Worm (Caenorhabditis elegans) whole organism, L3 larva: ENCODE data around the gene glb-6.

Experiments
- R02D3.7 ChIP-seq: fragments of 150-350 bp; optimal IDR thresholded peaks from 2 replicates; lab custom pipeline; 2014; ENCODE audit warnings: missing biosample characterization, missing genetic modification characterization
- ZK546.5 ChIP-seq: sonication (generic microtip); optimal IDR thresholded peaks from 2 replicates; lab custom pipeline; 2017; ENCODE audit warnings: missing biosample characterization, missing genetic modification characterization
- aly-2 ChIP-seq: fragments of 150-350 bp; optimal IDR thresholded peaks from 2 replicates; lab custom pipeline; 2014; ENCODE audit warnings: missing biosample characterization, missing genetic modification characterization
- ama-1 ChIP-seq: fragments of 150-350 bp; optimal IDR thresholded peaks from 2 replicates; lab custom pipeline; 2018
- ceh-16 ChIP-seq: sonication (generic microtip); optimal IDR thresholded peaks from 2 replicates; lab custom pipeline; 2017; ENCODE audit warnings: missing biosample characterization, missing genetic modification characterization
- ceh-28 ChIP-seq: fragments of 150-350 bp; optimal IDR thresholded peaks from 2 replicates; lab custom pipeline; 2014; ENCODE audit warnings: missing biosample characterization, missing genetic modification reagents, missing genetic modification characterization
- ceh-82 ChIP-seq: fragments of 150-350 bp; optimal IDR thresholded peaks from 2 replicates; lab custom pipeline; 2014; ENCODE audit warnings: missing biosample characterization, missing genetic modification characterization
- daf-12 ChIP-seq: fragments of 150-350 bp; optimal IDR thresholded peaks from 2 replicates; lab custom pipeline; 2014; ENCODE audit warnings: missing biosample characterization, missing genetic modification reagents, missing genetic modification characterization
- egl-27 ChIP-seq: sonication (generic microtip); optimal IDR thresholded peaks from 4 replicates; lab custom pipeline; 2017; ENCODE audit warnings: missing biosample characterization, missing genetic modification reagents, missing genetic modification characterization
- egl-5 ChIP-seq: fragments of 150-350 bp; optimal IDR thresholded peaks from 2 replicates; lab custom pipeline; 2017; ENCODE audit warnings: missing biosample characterization, missing genetic modification reagents, missing genetic modification characterization, inconsistent platforms
- elt-1 ChIP-seq: fragments of 150-350 bp; optimal IDR thresholded peaks from 2 replicates; lab custom pipeline; 2014; ENCODE audit warnings: missing biosample characterization, missing genetic modification characterization
- elt-2 ChIP-seq: sonication (generic microtip); optimal IDR thresholded peaks from 2 replicates; lab custom pipeline; 2016; ENCODE audit warnings: missing genetic modification reagents, mild to moderate bottlenecking, missing genetic modification characterization, missing compliant biosample characterization
- elt-3 ChIP-seq, 3 experiments: fragments of 150-350 bp in 1 of 3; sonication (generic microtip) in 2 of 3; optimal IDR thresholded peaks; 2 replicates in 2 of 3; 4 replicates in 1 of 3; lab custom pipeline; 2014 to 2017; ENCODE audit warnings: missing biosample characterization in 3 of 3, missing genetic modification characterization in 3 of 3
- eor-1 ChIP-seq, 2 experiments: fragments of 150-350 bp; optimal IDR thresholded peaks; 2 replicates each; lab custom pipeline; 2014 to 2018; ENCODE audit warnings: missing biosample characterization in 2 of 2, missing genetic modification characterization in 2 of 2
- fkh-10 ChIP-seq: sonication (generic microtip); optimal IDR thresholded peaks from 2 replicates; lab custom pipeline; 2017; ENCODE audit warnings: missing biosample characterization, missing genetic modification reagents, missing genetic modification characterization
- fkh-2 ChIP-seq: fragments of 150-350 bp; optimal IDR thresholded peaks from 2 replicates; lab custom pipeline; 2014; ENCODE audit warnings: missing biosample characterization, missing genetic modification reagents, missing genetic modification characterization
- fos-1 ChIP-seq: fragments of 150-350 bp; optimal IDR thresholded peaks from 2 replicates; lab custom pipeline; 2014; ENCODE audit warnings: missing biosample characterization, missing genetic modification characterization
- hmg-11 ChIP-seq: sonication (generic microtip); optimal IDR thresholded peaks from 2 replicates; lab custom pipeline; 2016; ENCODE audit warnings: missing genetic modification characterization, missing compliant biosample characterization
- jun-1 ChIP-seq: fragments of 150-350 bp; optimal IDR thresholded peaks from 2 replicates; lab custom pipeline; 2014; ENCODE audit warnings: missing biosample characterization, missing genetic modification reagents, missing genetic modification characterization
- lin-15B ChIP-seq: fragments of 150-350 bp; optimal IDR thresholded peaks from 2 replicates; lab custom pipeline; 2014; ENCODE audit warnings: missing biosample characterization, missing genetic modification characterization
- lin-39 ChIP-seq: fragments of 150-350 bp; optimal IDR thresholded peaks from 2 replicates; lab custom pipeline; 2018; ENCODE audit warnings: missing biosample characterization, missing genetic modification reagents, missing genetic modification characterization
- lsy-12 ChIP-seq: sonication (generic microtip); optimal IDR thresholded peaks from 2 replicates; lab custom pipeline; 2016; ENCODE audit warnings: mild to moderate bottlenecking, missing genetic modification characterization, missing compliant biosample characterization
- mdl-1 ChIP-seq: fragments of 150-350 bp; optimal IDR thresholded peaks from 2 replicates; lab custom pipeline; 2014; ENCODE audit warnings: missing biosample characterization, missing genetic modification characterization
- mml-1 ChIP-seq: fragments of 150-350 bp; sonication (generic microtip); optimal IDR thresholded peaks from 3 replicates; lab custom pipeline; 2014; ENCODE audit warnings: missing biosample characterization, missing genetic modification characterization
- nfya-1 ChIP-seq: sonication (generic microtip); optimal IDR thresholded peaks from 2 replicates; lab custom pipeline; 2017; ENCODE audit warnings: missing genetic modification characterization, mild to moderate bottlenecking, missing compliant biosample characterization, antibody characterized with exemption, moderate library complexity; ENCODE audit not compliant: insufficient read depth
- nhr-11 ChIP-seq: fragments of 150-350 bp; optimal IDR thresholded peaks from 2 replicates; lab custom pipeline; 2014; ENCODE audit warnings: missing biosample characterization, missing genetic modification characterization
- nhr-12 ChIP-seq: fragments of 150-350 bp; optimal IDR thresholded peaks from 2 replicates; lab custom pipeline; 2014; ENCODE audit warnings: missing biosample characterization, missing genetic modification characterization
- nhr-23 ChIP-seq: fragments of 150-350 bp; optimal IDR thresholded peaks from 2 replicates; lab custom pipeline; 2014; ENCODE audit warnings: missing biosample characterization, missing genetic modification reagents, missing genetic modification characterization
- nhr-237 ChIP-seq: fragments of 150-350 bp; optimal IDR thresholded peaks from 2 replicates; lab custom pipeline; 2014; ENCODE audit warnings: missing biosample characterization, missing genetic modification characterization
- nhr-25 ChIP-seq: sonication (generic microtip); optimal IDR thresholded peaks from 2 replicates; lab custom pipeline; 2017; ENCODE audit warnings: missing biosample characterization, missing genetic modification characterization
- nhr-28 ChIP-seq: fragments of 150-350 bp; optimal IDR thresholded peaks from 2 replicates; lab custom pipeline; 2014; ENCODE audit warnings: missing biosample characterization, missing genetic modification characterization
- nhr-43 ChIP-seq: sonication (generic microtip); optimal IDR thresholded peaks from 2 replicates; lab custom pipeline; 2016; ENCODE audit warnings: mild to moderate bottlenecking, missing genetic modification characterization, missing compliant biosample characterization; ENCODE audit not compliant: poor library complexity, severe bottlenecking
- nhr-67 ChIP-seq: fragments of 150-350 bp; optimal IDR thresholded peaks from 2 replicates; lab custom pipeline; 2014; ENCODE audit warnings: missing biosample characterization, missing genetic modification characterization
- nhr-76 ChIP-seq: fragments of 150-350 bp; sonication (generic microtip); optimal IDR thresholded peaks from 5 replicates; lab custom pipeline; 2014; ENCODE audit warnings: missing biosample characterization, missing genetic modification characterization
- nhr-77 ChIP-seq: fragments of 150-350 bp; optimal IDR thresholded peaks from 2 replicates; lab custom pipeline; 2014; ENCODE audit warnings: missing biosample characterization, missing genetic modification characterization
- pha-4 ChIP-seq: fragments of 150-350 bp; optimal IDR thresholded peaks from 2 replicates; lab custom pipeline; 2014; ENCODE audit warnings: missing biosample characterization, missing genetic modification reagents, missing genetic modification characterization
- pqm-1 ChIP-seq: fragments of 150-350 bp; optimal IDR thresholded peaks from 2 replicates; lab custom pipeline; 2017; ENCODE audit warnings: missing biosample characterization, missing genetic modification characterization, inconsistent platforms
- sea-2 ChIP-seq: fragments of 150-350 bp; sonication (generic microtip); optimal IDR thresholded peaks from 4 replicates; lab custom pipeline; 2014; ENCODE audit warnings: missing biosample characterization, missing genetic modification reagents, missing genetic modification characterization
- skn-1 ChIP-seq: fragments of 150-350 bp; optimal IDR thresholded peaks from 2 replicates; lab custom pipeline; 2014; ENCODE audit warnings: missing biosample characterization, missing genetic modification characterization
- snpc-4 ChIP-seq: fragments of 150-350 bp; optimal IDR thresholded peaks from 2 replicates; lab custom pipeline; 2014; ENCODE audit warnings: missing biosample characterization, missing genetic modification characterization
- tbx-2 ChIP-seq: sonication (generic microtip); optimal IDR thresholded peaks from 2 replicates; lab custom pipeline; 2016; ENCODE audit warnings: mild to moderate bottlenecking, missing genetic modification characterization, missing compliant biosample characterization
- unc-39 ChIP-seq: sonication (generic microtip); optimal IDR thresholded peaks from 4 replicates; lab custom pipeline; 2017; ENCODE audit warnings: missing biosample characterization, missing genetic modification characterization
- unc-62 ChIP-seq: fragments of 150-350 bp; sonication (generic microtip); optimal IDR thresholded peaks from 4 replicates; lab custom pipeline; 2014; ENCODE audit warnings: missing biosample characterization, missing genetic modification reagents, missing genetic modification characterization
- zag-1 ChIP-seq: fragments of 150-350 bp; optimal IDR thresholded peaks from 2 replicates; lab custom pipeline; 2014; ENCODE audit warnings: missing biosample characterization, missing genetic modification characterization
- ztf-11 ChIP-seq: fragments of 150-350 bp; optimal IDR thresholded peaks from 2 replicates; lab custom pipeline; 2014; ENCODE audit warnings: missing biosample characterization, missing genetic modification characterization
- ztf-4 ChIP-seq: fragments of 150-350 bp; optimal IDR thresholded peaks from 2 replicates; lab custom pipeline; 2014; ENCODE audit warnings: missing biosample characterization, missing genetic modification characterization

Gene glb-6

ce11 chrV:5580517-5580916 lies 10.2 kb upstream of the glb-6 start (continued):
- no peak for TF ChIP-seq elt-1 (tag; lab: Kevin White, UChicago)
- TF ChIP-seq unc-62 (GFP tag; lab: Kevin White, UChicago) = no peak
- peak; percentile 92 for TF ChIP-seq nfya-1 (tag; lab: Kevin White, UChicago)
- peak; percentile 48 for TF ChIP-seq ama-1
- TF ChIP-seq nhr-67 = no peak
- peak; percentile 43 for TF ChIP-seq lin-39 (tag; lab: Kevin White, UChicago)
- TF ChIP-seq nhr-25 (tag; lab: Kevin White, UChicago) = peak; percentile 45
- peak; percentile 65 for TF ChIP-seq snpc-4 (tag; lab: Kevin White, UChicago)
- TF ChIP-seq ceh-82 = no peak
- no peak for TF ChIP-seq jun-1
- TF ChIP-seq lsy-12 (tag; lab: Kevin White, UChicago) = peak; percentile 40
- TF ChIP-seq ceh-28 = peak; percentile 82
- no peak for TF ChIP-seq aly-2 (tag; lab: Kevin White, UChicago)
- no peak for TF ChIP-seq eor-1 (tag; optimal IDR thresholded peaks at IDR 0.05; lab: Kevin White, UChicago)
- no peak for TF ChIP-seq mdl-1 (tag; lab: Kevin White, UChicago)
- no peak for TF ChIP-seq nhr-76 (tag; lab: Kevin White, UChicago)
- TF ChIP-seq nhr-12 (tag; lab: Kevin White, UChicago) = no peak
- TF ChIP-seq ceh-16 (tag; lab: Kevin White, UChicago) = no peak

DNA sequence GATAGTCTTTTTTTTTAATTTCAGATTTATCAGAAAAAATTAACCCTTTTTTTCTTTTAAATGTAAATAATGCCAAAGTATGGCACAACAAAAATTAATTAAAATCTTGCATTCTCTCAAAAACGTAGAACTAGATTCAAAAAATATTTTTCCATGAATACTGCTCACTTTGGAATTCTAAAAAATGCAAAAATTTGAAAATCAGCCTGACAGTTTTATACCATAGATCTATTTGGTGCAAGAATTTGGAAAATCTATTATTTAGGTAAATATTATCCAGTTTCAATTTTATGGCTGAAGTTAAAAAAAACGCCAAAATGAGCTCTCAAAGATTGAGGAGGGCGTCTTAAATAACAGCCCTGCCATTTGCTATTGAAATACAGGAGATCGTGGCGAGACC lies 9.3 kb upstream of the glb-6 start:
- TF ChIP-seq jun-1 (no peak), hmg-11 (tag; lab: Kevin White, UChicago) (no peak), unc-62 (GFP tag; lab: Kevin White, UChicago) (no peak), ceh-82 (no peak), lsy-12 (tag; lab: Kevin White, UChicago) (no peak), ZK546.5 (tag; lab: Kevin White, UChicago) (no peak), pqm-1 (tag; lab: Kevin White, UChicago) (no peak), elt-1 (tag; lab: Kevin White, UChicago) (no peak)
- TF ChIP-seq, all 47 proteins: peak for 0

- TF ChIP-seq nhr-76 (tag; lab: Kevin White, UChicago) (no peak), daf-12 (tag; lab: Kevin White, UChicago) (no peak), elt-2 (tag; lab: Kevin White, UChicago) (peak; percentile 76), eor-1 (tag; optimal IDR thresholded peaks at IDR 0.05; lab: Kevin White, UChicago) (no peak), elt-1 (tag; lab: Kevin White, UChicago) (no peak), fkh-10 (GFP tag; lab: Kevin White, UChicago) (no peak), unc-39 (tag; lab: Kevin White, UChicago) (no peak), nhr-77 (tag; lab: Kevin White, UChicago) (peak; percentile 16), unc-62 (GFP tag; lab: Kevin White, UChicago) (no peak), ceh-16 (tag; lab: Kevin White, UChicago) (no peak), skn-1 (tag; lab: Kevin White, UChicago) (peak; percentile 68), nhr-28 (tag; lab: Kevin White, UChicago) (no peak), ZK546.5 (tag; lab: Kevin White, UChicago) (no peak), nhr-67 (no peak), ztf-11 (tag; lab: Kevin White, UChicago) (no peak), tbx-2 (tag; lab: Kevin White, UChicago) (no peak), egl-5 (no peak), fkh-2 (tag; lab: Kevin White, UChicago) (no peak), sea-2 (GFP tag; lab: Kevin White, UChicago) (no peak), ztf-4 (tag; lab: Kevin White, UChicago) (no peak), elt-3 (tag; optimal IDR thresholded peaks at IDR 0.05; lab: Kevin White, UChicago) (no peak), nhr-23 (tag; lab: Kevin White, UChicago) (no peak), mdl-1 (tag; lab: Kevin White, UChicago) (no peak), ceh-28 (no peak), zag-1 (tag; lab: Kevin White, UChicago) (no peak), ceh-82 (peak; percentile 2), nhr-43 (tag; lab: Kevin White, UChicago) (peak; percentile 29), pqm-1 (tag; lab: Kevin White, UChicago) (peak; percentile 53), lsy-12 (tag; lab: Kevin White, UChicago) (no peak), snpc-4 (tag; lab: Kevin White, UChicago) (peak; percentile 98), nhr-25 (tag; lab: Kevin White, UChicago) (no peak), pha-4 (peak; percentile 65), R02D3.7 (tag; lab: Kevin White, UChicago) (no peak), lin-39 (tag; lab: Kevin White, UChicago) (no peak), nhr-11 (tag; lab: Kevin White, UChicago) (no peak), hmg-11 (tag; lab: Kevin White, UChicago) (peak; percentile 42), nhr-12 (tag; lab: Kevin White, UChicago) (no peak), fos-1 (no peak), ama-1 (peak; percentile 30), mml-1 (tag; lab: Kevin White, UChicago) (no peak), jun-1 (peak; percentile 59), egl-27 (tag; lab: Kevin White, UChicago) (no peak), lin-15B (no peak), aly-2 (tag; lab: Kevin White, UChicago) (no peak), nhr-237 (tag; lab: Kevin White, UChicago) (no peak), nfya-1 (tag; lab: Kevin White, UChicago) (peak; percentile 11)
Measured at ce11 chrV:5576008-5576407, 5.7 kb upstream of the glb-6 start.
